Worm (Caenorhabditis elegans) whole organism, L1 larva: ENCODE measurements around the gene F40G12.2.

ENCODE experiments used
- C04F5.9 ChIP-seq: sonication (generic microtip); optimal IDR thresholded peaks from 2 replicates; lab custom pipeline; 2016; ENCODE audit warnings: missing genetic modification characterization, missing compliant biosample characterization
- F16B12.6 ChIP-seq: fragments of 150-350 bp; optimal IDR thresholded peaks from 2 replicates; lab custom pipeline; 2014; ENCODE audit warnings: missing biosample characterization, missing genetic modification characterization
- alr-1 ChIP-seq: fragments of 200-800 bp; sonication (Bioruptor generic); optimal IDR thresholded peaks from 2 replicates; lab custom pipeline; 2018; ENCODE audit warnings: borderline replicate concordance, mild to moderate bottlenecking, missing genetic modification characterization, missing compliant biosample characterization
- blmp-1 ChIP-seq: fragments of 150-350 bp; optimal IDR thresholded peaks from 2 replicates; lab custom pipeline; 2014; ENCODE audit warnings: missing biosample characterization, missing genetic modification characterization
- ceh-8 ChIP-seq: fragments of 200-800 bp; sonication (Bioruptor generic); optimal IDR thresholded peaks from 2 replicates; lab custom pipeline; 2018; ENCODE audit warnings: mild to moderate bottlenecking, missing genetic modification characterization, moderate library complexity, missing compliant biosample characterization
- ceh-82 ChIP-seq, 3 experiments: fragments of 150-350 bp in 1 of 3; sonication (generic microtip) in 2 of 3; optimal IDR thresholded peaks; 2 replicates each; lab custom pipeline; 2014 to 2017; ENCODE audit warnings: missing biosample characterization in 3 of 3, missing genetic modification characterization in 3 of 3
- ceh-88 ChIP-seq: fragments of 200-800 bp; sonication (Bioruptor generic); IDR thresholded peaks from 2 replicates; pipeline ENCODE4 v1.3.6; 2022; ENCODE audit warnings: missing genetic modification characterization, missing compliant biosample characterization
- efl-1 ChIP-seq, 4 experiments: fragments of 150-350 bp; optimal IDR thresholded peaks in 3 of 4; peaks in 1 of 4; 1 replicate in 1 of 4; 2 replicates in 3 of 4; lab custom pipeline; 2014; ENCODE audit warnings: missing biosample characterization in 2 of 4, missing genetic modification characterization in 2 of 4, missing genetic modification reagents in 2 of 4
- efl-3 ChIP-seq: fragments of 200-800 bp; sonication (Bioruptor generic); optimal IDR thresholded peaks from 2 replicates; lab custom pipeline; 2018; ENCODE audit warnings: mild to moderate bottlenecking, missing genetic modification characterization, missing compliant biosample characterization
- egl-13 ChIP-seq: sonication (generic microtip); optimal IDR thresholded peaks from 2 replicates; lab custom pipeline; 2016; ENCODE audit warnings: missing genotype, missing genetic modification reagents, missing genetic modification characterization, missing compliant biosample characterization
- egl-27 ChIP-seq, 2 experiments: fragments of 150-350 bp in 1 of 2; sonication (generic microtip); optimal IDR thresholded peaks; 3 replicates each; lab custom pipeline; 2017 to 2018; ENCODE audit warnings: missing biosample characterization in 2 of 2, missing genetic modification characterization in 2 of 2, missing genetic modification reagents in 2 of 2
- fkh-10 ChIP-seq: sonication (generic microtip); optimal IDR thresholded peaks from 2 replicates; lab custom pipeline; 2017; ENCODE audit warnings: missing biosample characterization, missing genetic modification reagents, missing genetic modification characterization
- fkh-8 ChIP-seq: sonication (generic microtip); optimal IDR thresholded peaks from 2 replicates; lab custom pipeline; 2016; ENCODE audit warnings: mild to moderate bottlenecking, missing genetic modification characterization, missing compliant biosample characterization
- lin-14 ChIP-seq: fragments of 200-800 bp; sonication (Bioruptor generic); optimal IDR thresholded peaks from 2 replicates; lab custom pipeline; 2018; ENCODE audit warnings: mild to moderate bottlenecking, missing genetic modification characterization, moderate library complexity, missing compliant biosample characterization
- lin-35 ChIP-seq, 2 experiments: fragments of 150-350 bp; optimal IDR thresholded peaks; 2 replicates each; lab custom pipeline; 2014; ENCODE audit warnings: missing biosample characterization in 2 of 2, missing genetic modification characterization in 2 of 2, missing genetic modification reagents in 2 of 2
- lir-3 ChIP-seq: sonication (generic microtip); optimal IDR thresholded peaks from 2 replicates; lab custom pipeline; 2016; ENCODE audit warnings: mild to moderate bottlenecking, missing genetic modification characterization, moderate library complexity, missing compliant biosample characterization; ENCODE audit not compliant: poor library complexity
- mef-2 ChIP-seq: fragments of 150-350 bp; optimal IDR thresholded peaks from 2 replicates; lab custom pipeline; 2014; ENCODE audit warnings: missing biosample characterization, missing genetic modification characterization
- mep-1 ChIP-seq: fragments of 150-350 bp; optimal IDR thresholded peaks from 2 replicates; lab custom pipeline; 2014; ENCODE audit warnings: missing biosample characterization, missing genetic modification characterization
- nhr-237 ChIP-seq: fragments of 150-350 bp; optimal IDR thresholded peaks from 2 replicates; lab custom pipeline; 2014; ENCODE audit warnings: missing biosample characterization, missing genetic modification characterization
- nhr-47 ChIP-seq: sonication (generic microtip); optimal IDR thresholded peaks from 2 replicates; lab custom pipeline; 2016; ENCODE audit warnings: mild to moderate bottlenecking, missing genetic modification characterization, moderate library complexity, missing compliant biosample characterization
- nhr-71 ChIP-seq: sonication (generic microtip); optimal IDR thresholded peaks from 2 replicates; lab custom pipeline; 2016; ENCODE audit warnings: mild to moderate bottlenecking, missing genetic modification characterization, moderate library complexity, missing compliant biosample characterization
- nhr-76 ChIP-seq: sonication (generic microtip); optimal IDR thresholded peaks from 2 replicates; lab custom pipeline; 2017; ENCODE audit warnings: missing biosample characterization, missing genetic modification characterization
- nhr-84 ChIP-seq: sonication (generic microtip); optimal IDR thresholded peaks from 2 replicates; lab custom pipeline; 2017; ENCODE audit warnings: missing biosample characterization, missing genetic modification characterization
- nhr-90 ChIP-seq: sonication (generic microtip); optimal IDR thresholded peaks from 2 replicates; lab custom pipeline; 2016; ENCODE audit warnings: mild to moderate bottlenecking, missing genetic modification characterization, missing compliant biosample characterization; ENCODE audit not compliant: poor library complexity
- rnt-1 ChIP-seq: sonication (generic microtip); optimal IDR thresholded peaks from 2 replicates; lab custom pipeline; 2016; ENCODE audit warnings: mild to moderate bottlenecking, missing genetic modification characterization, moderate library complexity, missing compliant biosample characterization
- skn-1 ChIP-seq: fragments of 150-350 bp; optimal IDR thresholded peaks from 2 replicates; lab custom pipeline; 2014; ENCODE audit warnings: missing biosample characterization, missing genetic modification characterization
- snpc-4 ChIP-seq: fragments of 150-350 bp; optimal IDR thresholded peaks from 2 replicates; lab custom pipeline; 2014; ENCODE audit warnings: missing biosample characterization, missing genetic modification characterization
- snu-23 ChIP-seq: sonication (generic microtip); optimal IDR thresholded peaks from 2 replicates; lab custom pipeline; 2016; ENCODE audit warnings: missing genetic modification characterization, missing compliant biosample characterization
- sup-37 ChIP-seq: fragments of 200-800 bp; sonication (Bioruptor generic); optimal IDR thresholded peaks from 2 replicates; lab custom pipeline; 2018; ENCODE audit warnings: mild to moderate bottlenecking, missing genetic modification characterization, missing compliant biosample characterization
- tbx-2 ChIP-seq: sonication (generic microtip); optimal IDR thresholded peaks from 2 replicates; lab custom pipeline; 2016; ENCODE audit warnings: missing genetic modification characterization, missing compliant biosample characterization
- xbp-1 ChIP-seq: sonication (generic microtip); optimal IDR thresholded peaks from 2 replicates; lab custom pipeline; 2016; ENCODE audit warnings: missing genetic modification characterization, missing compliant biosample characterization
- zip-4 ChIP-seq: fragments of 200-800 bp; sonication (Bioruptor generic); optimal IDR thresholded peaks from 2 replicates; lab custom pipeline; 2018; ENCODE audit warnings: mild to moderate bottlenecking, missing genetic modification characterization, moderate library complexity, missing compliant biosample characterization

F40G12.2 gene

ce11 chrV:14248025-14248424, 12.7 kb downstream of the F40G12.2 start, which contains the start of gene K02E11.4:
Gene K02E11.4, minus strand, starts transcription at chrV:14248125.
- no peak for TF ChIP-seq ceh-88

ce11 chrV:14246761-14247160, 14.0 kb downstream of the F40G12.2 start, which contains the start of gene K02E11.3:
Gene K02E11.3, minus strand, starts transcription at chrV:14246861.
- TF ChIP-seq nhr-76 (tag; lab: Kevin White, UChicago) (no peak), efl-1 (optimal IDR thresholded peaks at IDR 0.05; lab: Kevin White, UChicago) (no peak), efl-1 (GFP tag; optimal IDR thresholded peaks at IDR 0.05 in 1 of 2; lab: Kevin White, UChicago) (peak in 1 of 2 experiments; percentile 31)

- no peak for TF ChIP-seq nhr-47 (tag; lab: Kevin White, UChicago)
- TF ChIP-seq C04F5.9, result no peak
- no peak for TF ChIP-seq sup-37 (GFP tag; lab: Kevin White, UChicago)
- no peak for TF ChIP-seq mep-1
- TF ChIP-seq lin-14 (GFP tag; lab: Kevin White, UChicago), result no peak
- TF ChIP-seq nhr-84 (tag; lab: Kevin White, UChicago), result no peak
- no peak for TF ChIP-seq blmp-1 (tag; lab: Kevin White, UChicago)
- TF ChIP-seq nhr-237, result no peak
- TF ChIP-seq efl-3 (GFP tag; lab: Kevin White, UChicago), result no peak
- TF ChIP-seq fkh-8, result no peak
- TF ChIP-seq snpc-4, result no peak
- no peak for TF ChIP-seq alr-1 (tag; lab: Kevin White, UChicago)
- no peak for TF ChIP-seq lir-3 (tag; lab: Kevin White, UChicago)
- TF ChIP-seq lin-35 (GFP tag; optimal IDR thresholded peaks at IDR 0.05; lab: Kevin White, UChicago), result no peak
These were observed 16.8 kb downstream of the F40G12.2 start, which contains the start of gene sre-7 for ce11 chrV:14243904-14244303. Gene sre-7, plus strand, starts transcription at chrV:14244204.

- no peak for TF ChIP-seq xbp-1 (tag; lab: Kevin White, UChicago)
- no peak for TF ChIP-seq snu-23 (GFP tag; lab: Kevin White, UChicago)
- TF ChIP-seq F16B12.6 (tag; lab: Kevin White, UChicago), result no peak
- no peak for TF ChIP-seq nhr-71 (tag; lab: Kevin White, UChicago)
- TF ChIP-seq rnt-1 (tag; lab: Kevin White, UChicago), result no peak
- no peak for TF ChIP-seq mef-2 (tag; lab: Kevin White, UChicago)
- TF ChIP-seq zip-4 (GFP tag; lab: Kevin White, UChicago), result no peak
- TF ChIP-seq ceh-8 (GFP tag; lab: Kevin White, UChicago), result peak; percentile 25
- TF ChIP-seq nhr-90 (tag; lab: Kevin White, UChicago), result no peak
These were observed 20.0 kb downstream of the F40G12.2 start, which contains the start of gene K02E11.10 for ce11 chrV:14240694-14241201. Gene K02E11.10, minus strand, starts transcription at chrV:14241151.

- TF ChIP-seq ceh-88, result no peak
- no peak for TF ChIP-seq skn-1 (tag; lab: Kevin White, UChicago)
- no peak for TF ChIP-seq egl-27 (tag; optimal IDR thresholded peaks at IDR 0.05; lab: Kevin White, UChicago)
- TF ChIP-seq tbx-2, result no peak
- no peak for TF ChIP-seq fkh-10 (GFP tag; lab: Kevin White, UChicago)
- no peak for TF ChIP-seq ceh-82 (tag; optimal IDR thresholded peaks at IDR 0.05; lab: Kevin White, UChicago)
- no peak for TF ChIP-seq egl-13 (tag; lab: Kevin White, UChicago)
These were observed 24.8 kb downstream of the F40G12.2 start, which contains the start of gene ent-3 for ce11 chrV:14235942-14236341. Gene ent-3, minus strand, starts transcription at chrV:14236042.
